Worm (Caenorhabditis elegans): ENCODE measurements around the gene clh-4.

Gene clh-4

ce11 chrX:4143260-4144018 lies 43.1 kb upstream of the clh-4 start:
- TF ChIP-seq unc-62 (GFP tag; optimal IDR thresholded peaks at IDR 0.05) (no peak), zag-1 (tag; optimal IDR thresholded peaks at IDR 0.05) (no peak), xbp-1 (tag; optimal IDR thresholded peaks at IDR 0.05) (no peak), nhr-84 (tag; optimal IDR thresholded peaks at IDR 0.05) (no peak), hlh-17 (GFP tag; optimal IDR thresholded peaks at IDR 0.05; ENCODE audit: borderline replicate concordance) (no peak), fkh-8 (tag; optimal IDR thresholded peaks at IDR 0.05) (peak; percentile 43), aly-2 (tag; optimal IDR thresholded peaks at IDR 0.05) (no peak), ztf-4 (tag; optimal IDR thresholded peaks at IDR 0.05) (peak; percentile 51), irx-1 (tag; optimal IDR thresholded peaks at IDR 0.05) (no peak), nhr-77 (tag; optimal IDR thresholded peaks at IDR 0.05) (no peak), snpc-4 (tag; optimal IDR thresholded peaks at IDR 0.05) (no peak), hpl-2 (GFP tag; optimal IDR thresholded peaks at IDR 0.05) (no peak), efl-1 (optimal IDR thresholded peaks at IDR 0.05) (no peak), efl-1 (GFP tag; optimal IDR thresholded peaks at IDR 0.05 in 1 of 2) (peak in 1 of 2 experiments; percentile 50), blmp-1 (tag; optimal IDR thresholded peaks at IDR 0.05) (peak; percentile 33), lin-39 (tag; optimal IDR thresholded peaks at IDR 0.05) (no peak), nhr-76 (tag; optimal IDR thresholded peaks at IDR 0.05) (no peak), aha-1 (tag; optimal IDR thresholded peaks at IDR 0.05) (no peak), nhr-85 (tag) (no peak), unc-130 (tag; optimal IDR thresholded peaks at IDR 0.05) (no peak), C34B4.2 (tag; optimal IDR thresholded peaks at IDR 0.05) (no peak), nhr-19 (GFP tag; conservative IDR thresholded peaks at IDR 0.05) (no peak), egl-13 (tag; optimal IDR thresholded peaks at IDR 0.05) (no peak), tlp-1 (tag; optimal IDR thresholded peaks at IDR 0.05) (no peak), dpl-1 (GFP tag; optimal IDR thresholded peaks at IDR 0.05) (no peak), ceh-82 (tag; optimal IDR thresholded peaks at IDR 0.05) (no peak), mep-1 (tag; optimal IDR thresholded peaks at IDR 0.05) (peak; percentile 50), pax-3 (tag; optimal IDR thresholded peaks at IDR 0.05) (peak; percentile 3), mdl-1 (tag; optimal IDR thresholded peaks at IDR 0.05) (no peak), ceh-88 (GFP tag; IDR thresholded peaks at IDR 0.05) (no peak), unc-86 (tag; optimal IDR thresholded peaks at IDR 0.05) (peak; percentile 19), dsc-1 (tag; optimal IDR thresholded peaks at IDR 0.05) (no peak), lin-35 (GFP tag; optimal IDR thresholded peaks at IDR 0.05) (peak in 1 of 2 experiments; percentile 4), ama-1 (optimal IDR thresholded peaks at IDR 0.05) (no peak), efl-3 (GFP tag; optimal IDR thresholded peaks at IDR 0.05) (no peak)

- TF ChIP-seq lin-14 (GFP tag; optimal IDR thresholded peaks at IDR 0.05), result no peak
- TF ChIP-seq lin-13 (GFP tag; optimal IDR thresholded peaks at IDR 0.05), result peak; percentile 60
- no peak for TF ChIP-seq pag-3 (tag; optimal IDR thresholded peaks at IDR 0.05; ENCODE audit: borderline replicate concordance, insufficient read depth)
- no peak for TF ChIP-seq efl-3 (GFP tag; optimal IDR thresholded peaks at IDR 0.05)
- TF ChIP-seq blmp-1 (tag; optimal IDR thresholded peaks at IDR 0.05), result no peak
- TF ChIP-seq tbx-2 (tag; optimal IDR thresholded peaks at IDR 0.05), result no peak
- TF ChIP-seq sox-4 (tag; optimal IDR thresholded peaks at IDR 0.05), result no peak
- no peak for TF ChIP-seq Y116A8C.19 (tag; optimal IDR thresholded peaks at IDR 0.05; ENCODE audit: borderline replicate concordance)
- TF ChIP-seq dsc-1 (tag; optimal IDR thresholded peaks at IDR 0.05), result peak; percentile 15
- no peak for TF ChIP-seq sptf-1 (tag; optimal IDR thresholded peaks at IDR 0.05)
- no peak for TF ChIP-seq ceh-8 (GFP tag; optimal IDR thresholded peaks at IDR 0.05)
- no peak for TF ChIP-seq nhr-12 (tag; optimal IDR thresholded peaks at IDR 0.05)
- no peak for TF ChIP-seq hpl-2 (GFP tag; optimal IDR thresholded peaks at IDR 0.05)
- no peak for TF ChIP-seq snu-23 (GFP tag; optimal IDR thresholded peaks at IDR 0.05)
- TF ChIP-seq ces-1 (GFP tag; optimal IDR thresholded peaks at IDR 0.05), result no peak
- TF ChIP-seq ceh-90 (tag; optimal IDR thresholded peaks at IDR 0.05), result no peak
- TF ChIP-seq efl-1 (optimal IDR thresholded peaks at IDR 0.05), result peak in 1 of 2 experiments; percentile 14
- TF ChIP-seq efl-1 (GFP tag; optimal IDR thresholded peaks at IDR 0.05 in 1 of 2), result peak in 1 of 2 experiments; percentile 93
- no peak for TF ChIP-seq egl-13 (tag; optimal IDR thresholded peaks at IDR 0.05)
- no peak for TF ChIP-seq ama-1 (optimal IDR thresholded peaks at IDR 0.05)
- peak; percentile 60 for TF ChIP-seq fkh-8 (tag; optimal IDR thresholded peaks at IDR 0.05)
- TF ChIP-seq snpc-4 (tag; optimal IDR thresholded peaks at IDR 0.05), result no peak
- TF ChIP-seq nhr-77 (tag; optimal IDR thresholded peaks at IDR 0.05), result no peak
- peak; percentile 65 for TF ChIP-seq unc-130 (tag; optimal IDR thresholded peaks at IDR 0.05)
- no peak for TF ChIP-seq hlh-4 (tag; optimal IDR thresholded peaks at IDR 0.05)
- no peak for TF ChIP-seq tlp-1 (tag; optimal IDR thresholded peaks at IDR 0.05)
- no peak for TF ChIP-seq C34B4.2 (tag; optimal IDR thresholded peaks at IDR 0.05)
- TF ChIP-seq C04F5.9 (tag; optimal IDR thresholded peaks at IDR 0.05), result no peak
- peak; percentile 88 for TF ChIP-seq rnt-1 (tag; optimal IDR thresholded peaks at IDR 0.05)
Observed at ce11 chrX:4142648-4143259, 42.4 kb upstream of the clh-4 start.

All from whole organism, L1 larva.